Fruit fly (Drosophila melanogaster) whole organism, embryonic: ENCODE results near the gene CG9497.

ENCODE experiments used
- BEAF-32 ChIP-seq: fragments of 200-800 bp; sonication (Bioruptor generic); optimal IDR thresholded peaks from 3 replicates; lab custom pipeline; 2017; ENCODE audit warnings: missing biosample characterization, missing genetic modification characterization, mild to moderate bottlenecking, moderate library complexity, missing genetic modification reagents
- CG10462 ChIP-seq: fragments of 200-800 bp; sonication (Bioruptor generic); optimal IDR thresholded peaks from 2 replicates; lab custom pipeline; 2016; ENCODE audit warnings: missing biosample characterization, missing genetic modification characterization
- CG10959 ChIP-seq: fragments of 200-800 bp; sonication (Bioruptor generic); IDR thresholded peaks from 2 replicates; pipeline ENCODE4 v1.3.6; 2022; ENCODE audit warnings: missing biosample characterization, missing genetic modification characterization
- CG11504 ChIP-seq: fragments of 200-800 bp; sonication (Bioruptor generic); optimal IDR thresholded peaks from 3 replicates; lab custom pipeline; 2019; ENCODE audit warnings: missing biosample characterization, mild to moderate bottlenecking, missing genetic modification characterization, moderate library complexity
- CG12236 ChIP-seq: fragments of 200-800 bp; sonication (Bioruptor generic); optimal IDR thresholded peaks from 2 replicates; lab custom pipeline; 2016; ENCODE audit warnings: missing biosample characterization, missing genetic modification characterization
- CG13894 ChIP-seq: fragments of 200-800 bp; sonication (Bioruptor generic); optimal IDR thresholded peaks from 3 replicates; lab custom pipeline; 2018; ENCODE audit warnings: missing biosample characterization, mild to moderate bottlenecking, missing genetic modification characterization, moderate library complexity
- CG1529 ChIP-seq: fragments of 200-800 bp; sonication (Bioruptor generic); optimal IDR thresholded peaks from 3 replicates; lab custom pipeline; 2018; ENCODE audit warnings: missing biosample characterization, missing genetic modification characterization
- CG15514 ChIP-seq: fragments of 200-800 bp; sonication (Bioruptor generic); optimal IDR thresholded peaks from 3 replicates; lab custom pipeline; 2017; ENCODE audit warnings: missing biosample characterization, missing genetic modification characterization, mild to moderate bottlenecking, moderate library complexity, missing genetic modification reagents
- CG1602 ChIP-seq: fragments of 200-800 bp; sonication (Bioruptor generic); optimal IDR thresholded peaks from 3 replicates; lab custom pipeline; 2016; ENCODE audit warnings: missing biosample characterization, missing genetic modification characterization
- CG1603 ChIP-seq: fragments of 200-800 bp; sonication (Bioruptor generic); optimal IDR thresholded peaks from 2 replicates; lab custom pipeline; 2019; ENCODE audit warnings: missing biosample characterization, mild to moderate bottlenecking, missing genetic modification characterization, moderate library complexity
- CG18599 ChIP-seq: fragments of 200-800 bp; sonication (Bioruptor generic); optimal IDR thresholded peaks from 3 replicates; lab custom pipeline; 2017; ENCODE audit warnings: missing biosample characterization, missing genetic modification characterization, mild to moderate bottlenecking, moderate library complexity, missing genetic modification reagents
- CG2889 ChIP-seq: fragments of 200-800 bp; sonication (Bioruptor generic); IDR thresholded peaks from 3 replicates; pipeline ENCODE4 v1.3.6; 2022; ENCODE audit warnings: missing biosample characterization, missing genetic modification characterization
- CG31224 ChIP-seq: fragments of 200-800 bp; sonication (Bioruptor generic); IDR thresholded peaks from 2 replicates; pipeline ENCODE4 v1.3.6; 2022; ENCODE audit warnings: missing biosample characterization, missing genetic modification characterization
- CG31441 ChIP-seq: fragments of 200-800 bp; sonication (Bioruptor generic); IDR thresholded peaks from 2 replicates; pipeline ENCODE4 v1.3.6; 2022; ENCODE audit warnings: missing biosample characterization, missing genetic modification characterization
- CG7271 ChIP-seq: fragments of 200-800 bp; sonication (Bioruptor generic); optimal IDR thresholded peaks from 2 replicates; lab custom pipeline; 2018; ENCODE audit warnings: missing biosample characterization, mild to moderate bottlenecking, missing genetic modification characterization, moderate library complexity
- CG7839 ChIP-seq: fragments of 200-800 bp; sonication (Bioruptor generic); optimal IDR thresholded peaks from 3 replicates; lab custom pipeline; 2018; ENCODE audit warnings: missing biosample characterization, mild to moderate bottlenecking, missing genetic modification characterization, moderate library complexity
- CG9215 ChIP-seq: fragments of 200-800 bp; sonication (Bioruptor generic); IDR thresholded peaks from 2 replicates; pipeline ENCODE4 v1.3.6; 2022; ENCODE audit warnings: missing biosample characterization, missing genetic modification characterization
- CG9932 ChIP-seq: fragments of 200-800 bp; sonication (Bioruptor generic); IDR thresholded peaks from 2 replicates; pipeline ENCODE4 v1.3.6; 2022; ENCODE audit warnings: missing biosample characterization, missing genetic modification characterization
- Elba2 ChIP-seq: fragments of 200-800 bp; sonication (Bioruptor generic); optimal IDR thresholded peaks from 3 replicates; lab custom pipeline; 2016; ENCODE audit warnings: missing biosample characterization, missing genetic modification characterization
- Fer2 ChIP-seq: fragments of 200-800 bp; sonication (Bioruptor generic); optimal IDR thresholded peaks from 2 replicates; lab custom pipeline; 2018; ENCODE audit warnings: missing biosample characterization, mild to moderate bottlenecking, missing genetic modification characterization, moderate library complexity
- Fer3 ChIP-seq: fragments of 200-800 bp; sonication (Bioruptor generic); optimal IDR thresholded peaks from 2 replicates; lab custom pipeline; 2018; ENCODE audit warnings: missing biosample characterization, mild to moderate bottlenecking, missing genetic modification characterization, moderate library complexity
- Gsc ChIP-seq: fragments of 200-800 bp; sonication (Bioruptor generic); IDR thresholded peaks from 2 replicates; pipeline ENCODE4 v1.3.6; 2022; ENCODE audit warnings: missing biosample characterization, missing genetic modification characterization
- HLH54F ChIP-seq: fragments of 200-800 bp; sonication (Bioruptor generic); optimal IDR thresholded peaks from 3 replicates; lab custom pipeline; 2016; ENCODE audit warnings: missing biosample characterization, missing genetic modification characterization
- Hmx ChIP-seq: fragments of 200-800 bp; sonication (Bioruptor generic); optimal IDR thresholded peaks from 2 replicates; lab custom pipeline; 2016; ENCODE audit warnings: missing biosample characterization, missing genetic modification characterization
- Hr39 ChIP-seq: fragments of >200 bp; optimal IDR thresholded peaks from 2 replicates; lab custom pipeline; 2017
- Hr78 ChIP-seq, 2 experiments: fragments of 200-800 bp in 1 of 2; fragments of >200 bp in 1 of 2; sonication (Bioruptor generic) in 1 of 2; optimal IDR thresholded peaks; 2 replicates each; lab custom pipeline; 2017 to 2019; ENCODE audit warnings: missing biosample characterization in 2 of 2, missing genetic modification characterization in 2 of 2, mild to moderate bottlenecking in 1 of 2, moderate library complexity in 1 of 2
- Lim3 ChIP-seq: fragments of 200-800 bp; sonication (Bioruptor generic); IDR thresholded peaks from 2 replicates; pipeline ENCODE4 v1.3.6; 2022; ENCODE audit warnings: missing biosample characterization, missing genetic modification characterization
- Lpt ChIP-seq: fragments of >200 bp; optimal IDR thresholded peaks from 2 replicates; lab custom pipeline; 2018; ENCODE audit warnings: missing biosample characterization, missing genetic modification characterization
- Nf-YA ChIP-seq: fragments of 200-800 bp; sonication (Bioruptor generic); IDR thresholded peaks from 2 replicates; pipeline ENCODE4 v1.3.6; 2022; ENCODE audit warnings: missing biosample characterization, missing genetic modification characterization
- Pdp1 ChIP-seq, 2 experiments: fragments of 200-800 bp; sonication (Bioruptor generic); optimal IDR thresholded peaks; 3 replicates each; lab custom pipeline; 2016; ENCODE audit warnings: missing biosample characterization in 2 of 2, missing genetic modification characterization in 2 of 2, mild to moderate bottlenecking in 1 of 2, moderate library complexity in 1 of 2
- Poxn ChIP-seq: fragments of 200-800 bp; sonication (Bioruptor generic); IDR thresholded peaks from 2 replicates; pipeline ENCODE4 v1.3.6; 2022; ENCODE audit warnings: missing biosample characterization, missing genetic modification characterization
- Sin3A ChIP-seq: fragments of >200 bp; optimal IDR thresholded peaks from 2 replicates; lab custom pipeline; 2018
- Sox100B ChIP-seq: fragments of 200-800 bp; sonication (Bioruptor generic); optimal IDR thresholded peaks from 3 replicates; lab custom pipeline; 2018; ENCODE audit warnings: missing biosample characterization, mild to moderate bottlenecking, missing genetic modification characterization
- Sox102F ChIP-seq: fragments of 200-800 bp; sonication (Bioruptor generic); optimal IDR thresholded peaks from 2 replicates; lab custom pipeline; 2018; ENCODE audit warnings: missing biosample characterization, mild to moderate bottlenecking, missing genetic modification characterization, moderate library complexity
- Stat92E ChIP-seq, 3 experiments: fragments of >200 bp in 2 of 3; fragments of 200-800 bp in 1 of 3; sonication (Bioruptor generic) in 1 of 3; optimal IDR thresholded peaks; 2 replicates each; lab custom pipeline; 2017 to 2019; ENCODE audit warnings: missing biosample characterization in 3 of 3, missing genetic modification characterization in 3 of 3, mild to moderate bottlenecking in 1 of 3, moderate library complexity in 1 of 3
- Trl ChIP-seq, 3 experiments: fragments of >200 bp in 2 of 3; fragments of 200-800 bp in 1 of 3; sonication (Bioruptor generic) in 1 of 3; optimal IDR thresholded peaks; 2 replicates in 1 of 3; 3 replicates in 2 of 3; lab custom pipeline; 2016 to 2017; ENCODE audit warnings: missing biosample characterization in 1 of 3, missing genetic modification characterization in 1 of 3
- Xrp1 ChIP-seq: fragments of 200-800 bp; sonication (Bioruptor generic); IDR thresholded peaks from 2 replicates; pipeline ENCODE4 v1.3.6; 2022; ENCODE audit warnings: missing biosample characterization, missing genetic modification characterization
- YL-1 ChIP-seq: fragments of 200-800 bp; sonication (Bioruptor generic); optimal IDR thresholded peaks from 3 replicates; lab custom pipeline; 2017; ENCODE audit warnings: missing biosample characterization, mild to moderate bottlenecking, missing genetic modification characterization
- al ChIP-seq: fragments of 200-800 bp; sonication (Bioruptor generic); IDR thresholded peaks from 2 replicates; pipeline ENCODE4 v1.3.6; 2022; ENCODE audit warnings: missing biosample characterization, missing genetic modification characterization
- cad ChIP-seq: fragments of >200 bp; optimal IDR thresholded peaks from 2 replicates; lab custom pipeline; 2017; ENCODE audit warnings: missing biosample characterization, missing genetic modification characterization
- chm ChIP-seq: fragments of 200-800 bp; sonication (Bioruptor generic); IDR thresholded peaks from 2 replicates; pipeline ENCODE4 v1.3.6; 2022; ENCODE audit warnings: missing biosample characterization, missing genetic modification characterization
- corto ChIP-seq: fragments of 200-800 bp; sonication (Bioruptor generic); optimal IDR thresholded peaks from 2 replicates; lab custom pipeline; 2016; ENCODE audit warnings: missing biosample characterization, mild to moderate bottlenecking, missing genetic modification characterization, moderate library complexity
- ftz-f1 ChIP-seq: fragments of 200-800 bp; sonication (Bioruptor generic); optimal IDR thresholded peaks from 2 replicates; lab custom pipeline; 2016; ENCODE audit warnings: missing biosample characterization, missing genetic modification characterization
- gcm2 ChIP-seq: fragments of 200-800 bp; sonication (Bioruptor generic); optimal IDR thresholded peaks from 2 replicates; lab custom pipeline; 2016; ENCODE audit warnings: missing biosample characterization, missing genetic modification characterization
- hb ChIP-seq: fragments of 200-800 bp; sonication (Bioruptor generic); IDR thresholded peaks from 3 replicates; pipeline ENCODE4 v1.3.6; 2022; ENCODE audit warnings: missing biosample characterization, missing genetic modification characterization; ENCODE audit not compliant: partially characterized antibody
- hbn ChIP-seq: fragments of 200-800 bp; sonication (Bioruptor generic); IDR thresholded peaks from 2 replicates; pipeline ENCODE4 v1.3.6; 2022; ENCODE audit warnings: missing biosample characterization, missing genetic modification characterization; ENCODE audit not compliant: partially characterized antibody
- her ChIP-seq: fragments of 200-800 bp; sonication (Bioruptor generic); optimal IDR thresholded peaks from 2 replicates; lab custom pipeline; 2016; ENCODE audit warnings: missing biosample characterization, missing genetic modification characterization
- oc ChIP-seq: fragments of 200-800 bp; sonication (Bioruptor generic); optimal IDR thresholded peaks from 2 replicates; lab custom pipeline; 2018; ENCODE audit warnings: missing biosample characterization, mild to moderate bottlenecking, missing genetic modification characterization, moderate library complexity
- pho ChIP-seq: fragments of 200-800 bp; sonication (Bioruptor generic); optimal IDR thresholded peaks from 2 replicates; lab custom pipeline; 2016; ENCODE audit warnings: missing biosample characterization, missing genetic modification characterization
- ro ChIP-seq: fragments of 200-800 bp; sonication (Bioruptor generic); IDR thresholded peaks from 2 replicates; pipeline ENCODE4 v1.3.6; 2022; ENCODE audit warnings: missing biosample characterization, missing genetic modification characterization
- wek ChIP-seq: fragments of 200-800 bp; sonication (Bioruptor generic); optimal IDR thresholded peaks from 3 replicates; lab custom pipeline; 2018; ENCODE audit warnings: missing biosample characterization, mild to moderate bottlenecking, missing genetic modification characterization, moderate library complexity
- zfh2 ChIP-seq: fragments of 200-800 bp; sonication (Bioruptor generic); optimal IDR thresholded peaks from 2 replicates; lab custom pipeline; 2016; ENCODE audit warnings: missing biosample characterization, missing genetic modification characterization

Gene CG9497

DNA sequence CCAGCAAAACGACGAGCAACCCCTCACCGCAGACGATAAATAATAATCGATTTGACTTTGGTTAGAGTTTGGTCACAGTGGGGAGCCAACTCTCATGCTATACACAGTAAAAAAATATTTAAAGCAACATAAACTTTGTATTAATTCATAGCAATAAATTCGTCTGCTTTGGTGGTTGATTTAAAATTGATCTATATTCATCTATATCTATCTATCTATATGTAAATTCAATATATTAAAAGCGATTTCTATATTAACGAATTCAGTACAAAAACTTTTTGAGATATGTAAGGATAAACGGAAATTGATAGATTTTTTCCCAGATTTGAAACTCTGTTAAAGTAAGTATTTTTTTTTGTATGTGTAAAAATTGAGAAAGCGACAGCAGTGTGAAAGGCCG lies 38.3 kb downstream of the CG9497 start (continued):
- TF ChIP-seq CG7271 (tag; lab: Kevin White, UChicago) (no peak), CG10959 (GFP tag; lab: Robert Waterston, UW) (no peak), CG11504 (tag; lab: Kevin White, UChicago) (peak; percentile 50), BEAF-32 (no peak), CG18599 (peak; percentile 70), CG9932 (GFP tag; lab: Robert Waterston, UW) (no peak), CG12236 (GFP tag; lab: Kevin White, UChicago) (no peak), pho (GFP tag; lab: Kevin White, UChicago) (no peak), Stat92E (GFP tag; optimal IDR thresholded peaks at IDR 0.05; lab: Kevin White, UChicago) (no peak), gcm2 (GFP tag; lab: Kevin White, UChicago) (no peak), CG7839 (peak; percentile 46), Elba2 (GFP tag; lab: Kevin White, UChicago) (no peak), CG1529 (GFP tag; lab: Kevin White, UChicago) (no peak), Hr78 (GFP tag; optimal IDR thresholded peaks at IDR 0.05; lab: Kevin White, UChicago) (no peak), CG31441 (GFP tag; lab: Robert Waterston, UW) (peak; percentile 63), Hr39 (lab: Kevin White, UChicago) (no peak), oc (no peak), ro (GFP tag; lab: Robert Waterston, UW) (no peak), chm (GFP tag; lab: Robert Waterston, UW) (no peak), CG13894 (tag; lab: Kevin White, UChicago) (no peak), CG15514 (GFP tag; lab: Kevin White, UChicago) (no peak), Fer2 (tag; lab: Kevin White, UChicago) (no peak), CG1602 (GFP tag; lab: Kevin White, UChicago) (no peak), her (GFP tag; lab: Kevin White, UChicago) (no peak), corto (GFP tag; lab: Kevin White, UChicago) (no peak), Sox102F (GFP tag; lab: Kevin White, UChicago) (peak; percentile 10), hbn (GFP tag; lab: Robert Waterston, UW) (no peak), Sin3A (lab: Kevin White, UChicago) (no peak), Fer3 (tag; lab: Kevin White, UChicago) (peak; percentile 33), CG9215 (GFP tag; lab: Robert Waterston, UW) (no peak), wek (GFP tag; lab: Kevin White, UChicago) (no peak), hb (no peak), Poxn (GFP tag; lab: Robert Waterston, UW) (no peak), ftz-f1 (no peak), HLH54F (no peak), Sox100B (GFP tag; lab: Kevin White, UChicago) (peak; percentile 22), Hmx (GFP tag; lab: Kevin White, UChicago) (no peak), Nf-YA (GFP tag; lab: Robert Waterston, UW) (no peak), Lim3 (no peak), CG10462 (GFP tag; lab: Kevin White, UChicago) (no peak), YL-1 (no peak), CG31224 (GFP tag; lab: Robert Waterston, UW) (no peak), Gsc (no peak), cad (GFP tag; lab: Kevin White, UChicago) (no peak), Xrp1 (GFP tag; lab: Robert Waterston, UW) (0 out of 2 replicates have a peak, but pooled peaks have one; percentile 34), Lpt (GFP tag; lab: Kevin White, UChicago) (no peak), al (GFP tag; lab: Robert Waterston, UW) (no peak), zfh2 (GFP tag; lab: Kevin White, UChicago) (no peak), Pdp1 (GFP tag; optimal IDR thresholded peaks at IDR 0.05; lab: Kevin White, UChicago) (no peak), CG1603 (tag; lab: Kevin White, UChicago) (no peak), Trl (optimal IDR thresholded peaks at IDR 0.05; lab: Kevin White, UChicago) (no peak), Trl (GFP tag; optimal IDR thresholded peaks at IDR 0.05; lab: Kevin White, UChicago) (no peak), CG2889 (GFP tag; lab: Robert Waterston, UW) (no peak)
